Worm (Caenorhabditis elegans) whole organism, L2 larva: Measurements from ENCODE around the gene tag-52.

Experiments used
- alr-1 ChIP-seq: fragments of 150-350 bp; optimal IDR thresholded peaks from 2 replicates; lab custom pipeline; 2014; ENCODE audit warnings: missing biosample characterization, missing genetic modification characterization
- aly-2 ChIP-seq: fragments of 150-350 bp; optimal IDR thresholded peaks from 2 replicates; lab custom pipeline; 2014; ENCODE audit warnings: missing biosample characterization, missing genetic modification characterization
- fos-1 ChIP-seq: fragments of 150-350 bp; optimal IDR thresholded peaks from 2 replicates; lab custom pipeline; 2014; ENCODE audit warnings: missing biosample characterization, missing genetic modification characterization
- lin-13 ChIP-seq: fragments of 150-350 bp; optimal IDR thresholded peaks from 2 replicates; lab custom pipeline; 2014; ENCODE audit warnings: missing biosample characterization, missing genetic modification reagents, missing genetic modification characterization
- nhr-237 ChIP-seq: fragments of 150-350 bp; optimal IDR thresholded peaks from 2 replicates; lab custom pipeline; 2014; ENCODE audit warnings: missing biosample characterization, missing genetic modification characterization
- skn-1 ChIP-seq: sonication (generic microtip); optimal IDR thresholded peaks from 2 replicates; lab custom pipeline; 2017; ENCODE audit warnings: missing biosample characterization, missing genetic modification characterization
- unc-39 ChIP-seq: fragments of 150-350 bp; optimal IDR thresholded peaks from 2 replicates; lab custom pipeline; 2014; ENCODE audit warnings: missing biosample characterization, missing genetic modification characterization

DNA sequence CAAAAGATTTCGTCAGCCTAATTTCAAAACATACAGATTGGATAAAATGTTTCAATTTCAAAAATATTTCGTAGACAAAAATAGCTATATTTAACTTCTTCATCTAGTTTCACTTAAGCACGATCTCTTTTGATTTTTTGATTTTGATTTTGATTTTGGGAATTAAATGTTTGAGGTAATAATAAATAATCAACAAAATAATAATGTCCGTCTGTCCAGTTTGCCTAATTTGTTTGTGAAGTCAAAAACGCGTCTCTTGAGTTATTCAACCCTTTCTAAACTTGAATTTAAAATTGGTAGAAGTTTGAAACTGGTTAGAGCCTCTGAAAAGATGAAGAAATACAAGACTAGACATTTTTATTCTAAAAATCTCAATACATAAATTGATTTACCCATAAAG, 11.4 kb upstream of the tag-52 start:
- TF ChIP-seq lin-13 (GFP tag; lab: Kevin White, UChicago) (no peak), aly-2 (tag; lab: Kevin White, UChicago) (no peak), unc-39 (tag; lab: Kevin White, UChicago) (no peak), alr-1 (tag; lab: Kevin White, UChicago) (no peak), skn-1 (no peak), nhr-237 (tag; lab: Kevin White, UChicago) (no peak), fos-1 (tag; lab: Kevin White, UChicago) (no peak)
